Worm (Caenorhabditis elegans): ENCODE measurements around the gene C49F8.1.
A peak's percentile ranks its signal among the peaks of the same experiment; 100 is the strongest.

C49F8.1 gene

DNA sequence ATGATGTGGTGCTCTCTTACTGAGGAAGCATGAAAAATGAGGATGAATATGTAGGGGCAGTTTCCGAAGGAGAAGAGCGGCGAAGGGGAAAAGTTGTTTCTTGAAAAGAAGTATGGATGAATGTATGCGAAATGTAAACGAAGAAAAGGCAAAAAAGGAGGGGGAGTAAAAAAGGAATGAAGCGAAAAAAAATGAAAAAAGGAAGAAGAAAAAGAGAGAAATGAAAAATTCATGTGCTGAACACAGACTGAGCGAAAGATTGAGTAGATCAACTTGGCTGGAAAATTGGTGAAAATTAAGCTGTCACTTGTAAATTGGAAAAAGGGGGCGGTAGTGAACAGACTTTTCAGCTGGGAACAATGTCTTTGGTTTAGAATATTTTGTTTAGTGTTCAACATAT, at the start of gene C49F8.1:
Gene C49F8.1 (minus strand): TSS at position 101 of the 400 bp plus-strand sequence.
- no peak for TF ChIP-seq efl-3 (GFP tag; optimal IDR thresholded peaks at IDR 0.05)
- TF ChIP-seq aly-2 (tag; optimal IDR thresholded peaks at IDR 0.05), result no peak
- TF ChIP-seq mab-9 (GFP tag; IDR thresholded peaks at IDR 0.05), result no peak
- peak; percentile 4 for TF ChIP-seq fkh-10 (GFP tag; optimal IDR thresholded peaks at IDR 0.05)
- peak; percentile 40 for TF ChIP-seq lin-14 (GFP tag; optimal IDR thresholded peaks at IDR 0.05)
- no peak for TF ChIP-seq xbp-1 (tag; optimal IDR thresholded peaks at IDR 0.05)
- no peak for TF ChIP-seq unc-30 (tag; optimal IDR thresholded peaks at IDR 0.05)
- TF ChIP-seq unc-86 (tag; optimal IDR thresholded peaks at IDR 0.05), result peak; percentile 48

DNA sequence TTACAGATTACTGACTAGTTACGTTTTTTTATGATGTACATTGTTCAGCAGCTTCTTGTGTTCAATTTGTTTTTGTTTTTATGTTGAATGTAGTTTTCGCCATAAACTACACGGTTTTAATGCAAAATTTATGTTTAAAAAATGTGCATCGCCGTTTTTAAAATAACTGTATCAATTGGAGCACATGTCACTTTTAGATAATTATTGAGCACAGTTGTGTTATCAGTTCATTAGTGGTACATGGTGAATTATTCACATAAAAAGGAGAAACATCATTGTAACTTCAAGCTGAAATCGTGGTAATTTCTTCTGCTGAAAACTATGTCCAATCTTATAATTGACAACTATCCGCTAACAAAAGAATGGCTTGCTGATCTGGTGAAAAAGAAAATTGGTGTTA, 47.5 kb upstream of the C49F8.1 start:
- TF ChIP-seq F16B12.6 (tag; optimal IDR thresholded peaks at IDR 0.05) (no peak), nhr-19 (GFP tag; conservative IDR thresholded peaks at IDR 0.05) (no peak), dpl-1 (GFP tag; optimal IDR thresholded peaks at IDR 0.05) (no peak), mef-2 (tag; optimal IDR thresholded peaks at IDR 0.05) (no peak), efl-1 (optimal IDR thresholded peaks at IDR 0.05) (no peak), efl-1 (GFP tag; optimal IDR thresholded peaks at IDR 0.05 in 1 of 2) (peak in 1 of 2 experiments; percentile 8), skn-1 (tag; optimal IDR thresholded peaks at IDR 0.05) (no peak), elt-2 (tag; optimal IDR thresholded peaks at IDR 0.05) (peak; percentile 40), lin-39 (tag; optimal IDR thresholded peaks at IDR 0.05) (no peak)

DNA sequence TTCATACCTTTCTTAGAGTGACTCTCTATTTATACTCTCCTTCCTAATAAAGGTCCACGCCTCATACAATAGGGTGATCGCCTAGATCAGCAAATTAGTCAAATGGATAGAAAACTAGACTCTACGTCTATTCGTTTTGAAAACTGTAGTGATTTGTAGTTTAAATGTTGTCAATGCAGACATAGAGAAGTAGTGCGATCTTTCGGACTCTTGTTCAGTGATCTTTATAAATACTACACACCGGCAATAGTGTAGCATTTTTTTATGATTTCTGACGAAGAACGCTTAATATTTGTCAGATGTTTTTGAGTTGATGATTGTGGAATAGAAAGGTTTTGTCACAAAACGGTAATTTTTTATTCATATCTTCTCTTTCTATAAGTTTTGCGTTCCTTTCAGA, 46.5 kb upstream of the C49F8.1 start:
- no peak for TF ChIP-seq unc-98 (GFP tag; IDR thresholded peaks at IDR 0.05)
- peak; percentile 4 for TF ChIP-seq snu-23 (GFP tag; optimal IDR thresholded peaks at IDR 0.05)
- no peak for TF ChIP-seq C16A3.4 (tag; optimal IDR thresholded peaks at IDR 0.05)
- no peak for TF ChIP-seq jun-1 (tag; optimal IDR thresholded peaks at IDR 0.05)
- TF ChIP-seq tlp-1 (tag; optimal IDR thresholded peaks at IDR 0.05), result no peak
- TF ChIP-seq ceh-82 (tag; optimal IDR thresholded peaks at IDR 0.05), result no peak
- no peak for TF ChIP-seq fkh-8 (tag; optimal IDR thresholded peaks at IDR 0.05)
- TF ChIP-seq pag-3 (tag; optimal IDR thresholded peaks at IDR 0.05; ENCODE audit: borderline replicate concordance, insufficient read depth), result no peak
- TF ChIP-seq nhr-20 (tag; optimal IDR thresholded peaks at IDR 0.05), result peak; percentile 71
- no peak for TF ChIP-seq C04F5.9 (tag; optimal IDR thresholded peaks at IDR 0.05)
- no peak for TF ChIP-seq nhr-85 (tag)

DNA sequence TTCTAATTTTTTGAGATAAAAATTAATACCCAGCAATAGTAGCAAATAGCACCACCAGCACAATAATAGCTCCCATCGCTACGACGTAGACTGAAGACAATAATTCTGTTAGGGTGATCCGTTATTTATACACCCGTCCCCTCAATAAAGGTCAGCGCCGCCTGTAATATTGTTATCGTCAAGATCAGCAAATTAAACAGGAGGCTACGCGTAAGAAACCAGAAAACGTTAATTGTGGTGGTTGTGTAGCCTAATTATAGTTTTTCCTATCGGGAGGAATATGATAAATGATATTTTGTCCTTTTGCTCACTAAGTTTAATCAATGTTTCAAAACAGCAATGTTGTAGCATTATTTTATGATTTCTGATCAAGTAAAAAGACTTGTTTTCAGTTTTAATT, 44.7 kb upstream of the C49F8.1 start, which contains the start of the genes cyp-13B1 and C29F7.1:
Gene cyp-13B1 (minus strand): TSS at position 101 of the 400 bp plus-strand sequence.
Gene C29F7.1 (plus strand): TSS at position 394 of the 400 bp plus-strand sequence.
- TF ChIP-seq nhr-19 (GFP tag; conservative IDR thresholded peaks at IDR 0.05) (0 out of 2 replicates have a peak, but pooled peaks have one; percentile 18), nhr-84 (tag; optimal IDR thresholded peaks at IDR 0.05) (no peak), nhr-20 (tag; optimal IDR thresholded peaks at IDR 0.05) (peak; percentile 46), pag-3 (tag; optimal IDR thresholded peaks at IDR 0.05; ENCODE audit: borderline replicate concordance, insufficient read depth) (no peak), grh-1 (GFP tag; IDR thresholded peaks at IDR 0.05) (no peak), lin-14 (GFP tag; optimal IDR thresholded peaks at IDR 0.05) (peak; percentile 35), isw-1 (GFP tag; IDR thresholded peaks at IDR 0.05) (no peak), lin-39 (tag; optimal IDR thresholded peaks at IDR 0.05) (no peak), sup-37 (GFP tag; optimal IDR thresholded peaks at IDR 0.05) (no peak), nhr-71 (tag; optimal IDR thresholded peaks at IDR 0.05) (peak; percentile 1), irx-1 (tag; optimal IDR thresholded peaks at IDR 0.05) (no peak), nhr-85 (tag) (peak; percentile 23), mep-1 (tag; optimal IDR thresholded peaks at IDR 0.05) (no peak), fos-1 (tag; optimal IDR thresholded peaks at IDR 0.05) (no peak), nhr-11 (tag; optimal IDR thresholded peaks at IDR 0.05) (no peak), ets-5 (GFP tag; IDR thresholded peaks at IDR 0.05) (no peak), fkh-10 (GFP tag; optimal IDR thresholded peaks at IDR 0.05) (no peak), mab-9 (GFP tag; IDR thresholded peaks at IDR 0.05) (no peak), hlh-4 (tag; optimal IDR thresholded peaks at IDR 0.05) (no peak), alr-1 (tag; optimal IDR thresholded peaks at IDR 0.05; ENCODE audit: borderline replicate concordance) (no peak), nhr-76 (tag; optimal IDR thresholded peaks at IDR 0.05) (no peak), elt-2 (tag; optimal IDR thresholded peaks at IDR 0.05) (peak; percentile 15), tlp-1 (tag; optimal IDR thresholded peaks at IDR 0.05) (no peak), elt-3 (tag; optimal IDR thresholded peaks at IDR 0.05) (no peak), Y116A8C.19 (tag; optimal IDR thresholded peaks at IDR 0.05; ENCODE audit: borderline replicate concordance) (no peak), snpc-4 (tag; optimal IDR thresholded peaks at IDR 0.05) (no peak), mdl-1 (tag; optimal IDR thresholded peaks at IDR 0.05) (no peak), C04F5.9 (tag; optimal IDR thresholded peaks at IDR 0.05) (no peak), nhr-47 (tag; optimal IDR thresholded peaks at IDR 0.05) (no peak)

Data from whole organism, L1 larva.